Fruit fly (Drosophila melanogaster): Measurements from ENCODE around the gene gzl.

Gene gzl

dm6 chr3R:6383466-6383769 lies 704 bp downstream of the gzl start (continued):
- TF ChIP-seq NfI (GFP tag; optimal IDR thresholded peaks at IDR 0.05): no peak
- TF ChIP-seq CG3995 (GFP tag; optimal IDR thresholded peaks at IDR 0.05): no peak
- TF ChIP-seq CG2199 (GFP tag; IDR thresholded peaks at IDR 0.05): no peak
- no peak for TF ChIP-seq CG4282 (GFP tag; optimal IDR thresholded peaks at IDR 0.05)
- no peak for TF ChIP-seq CG6683 (GFP tag; optimal IDR thresholded peaks at IDR 0.05)

DNA sequence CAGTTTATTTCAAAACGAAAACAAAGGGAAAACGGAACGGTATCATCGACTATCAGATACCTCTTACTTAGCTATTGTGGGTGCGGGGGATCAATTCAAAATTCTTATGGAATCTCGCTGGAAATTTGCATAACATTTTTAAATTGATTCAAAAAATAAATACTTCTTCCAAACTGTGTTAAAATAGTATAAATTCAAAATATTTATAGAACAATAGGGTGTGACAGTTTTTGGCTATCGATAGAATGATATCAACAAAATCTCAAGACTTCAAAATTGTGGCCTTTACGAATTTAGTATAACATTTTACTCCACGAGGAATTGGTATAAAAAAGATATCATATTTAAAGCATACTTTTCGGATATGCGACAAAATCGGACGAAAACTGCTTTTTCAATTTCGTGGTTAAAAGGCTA lies 5.7 kb downstream of the gzl start:
- TF ChIP-seq CG15269 (tag; optimal IDR thresholded peaks at IDR 0.05) (no peak), CG15514 (GFP tag; optimal IDR thresholded peaks at IDR 0.05) (no peak), pros (GFP tag; optimal IDR thresholded peaks at IDR 0.05) (no peak), Doc3 (GFP tag; IDR thresholded peaks at IDR 0.05; ENCODE audit: partially characterized antibody) (peak; percentile 64; the same call in 1 of the 3 replicates), CG34224 (GFP tag; IDR thresholded peaks at IDR 0.05; ENCODE audit: partially characterized antibody) (peak; percentile 70), Bgb (GFP tag; IDR thresholded peaks at IDR 0.05; ENCODE audit: partially characterized antibody) (peak; percentile 61), Gug (GFP tag; IDR thresholded peaks at IDR 0.05) (no peak), jumu (GFP tag; optimal IDR thresholded peaks at IDR 0.05) (no peak), CG13287 (GFP tag; IDR thresholded peaks at IDR 0.05; ENCODE audit: partially characterized antibody) (peak; percentile 74), BEAF-32 (GFP tag; optimal IDR thresholded peaks at IDR 0.05) (peak; percentile 0), CG10267 (tag; optimal IDR thresholded peaks at IDR 0.05) (no peak), ato (GFP tag; IDR thresholded peaks at IDR 0.05; ENCODE audit: partially characterized antibody) (peak; percentile 66; the same call in 1 of the 2 replicates), CG7963 (GFP tag; IDR thresholded peaks at IDR 0.05; ENCODE audit: partially characterized antibody) (peak; percentile 76), kni (GFP tag; optimal IDR thresholded peaks at IDR 0.05) (no peak), chinmo (GFP tag; IDR thresholded peaks at IDR 0.05; ENCODE audit: partially characterized antibody) (peak; percentile 74; the same call in 2 of the 4 replicates), CG31365 (tag; optimal IDR thresholded peaks at IDR 0.05) (peak; percentile 50), slou (GFP tag; optimal IDR thresholded peaks at IDR 0.05) (no peak), Kr (GFP tag; optimal IDR thresholded peaks at IDR 0.05) (no peak), Med (GFP tag) (peak; percentile 48), CG10543 (GFP tag; optimal IDR thresholded peaks at IDR 0.05) (no peak), D19B (GFP tag; optimal IDR thresholded peaks at IDR 0.05) (peak; percentile 44), CG14014 (GFP tag; IDR thresholded peaks at IDR 0.05) (no peak), so (GFP tag; IDR thresholded peaks at IDR 0.05) (no peak), twi (tag; optimal IDR thresholded peaks at IDR 0.05) (no peak), CG2712 (tag; optimal IDR thresholded peaks at IDR 0.05) (no peak), pita (GFP tag; optimal IDR thresholded peaks at IDR 0.05) (no peak), unc-4 (GFP tag; IDR thresholded peaks at IDR 0.05; ENCODE audit: partially characterized antibody) (peak; percentile 51), CG6791 (GFP tag; IDR thresholded peaks at IDR 0.05; ENCODE audit: partially characterized antibody) (peak; percentile 89), CG14860 (GFP tag; IDR thresholded peaks at IDR 0.05; ENCODE audit: partially characterized antibody) (peak; percentile 92), CG15601 (tag; optimal IDR thresholded peaks at IDR 0.05) (peak; percentile 13), vnd (GFP tag; IDR thresholded peaks at IDR 0.05; ENCODE audit: partially characterized antibody) (peak; percentile 69; the same call in 2 of the 3 replicates), tna (GFP tag; IDR thresholded peaks at IDR 0.05; ENCODE audit: partially characterized antibody) (peak; percentile 92), gcm (GFP tag; optimal IDR thresholded peaks at IDR 0.05) (no peak), Fer3 (tag; optimal IDR thresholded peaks at IDR 0.05) (no peak), HLH4C (GFP tag; IDR thresholded peaks at IDR 0.05; ENCODE audit: partially characterized antibody) (peak; percentile 96), inv (GFP tag; IDR thresholded peaks at IDR 0.05; ENCODE audit: partially characterized antibody) (peak; percentile 53; the same call in 1 of the 2 replicates), hb (GFP tag; IDR thresholded peaks at IDR 0.05; ENCODE audit: partially characterized antibody) (peak; percentile 83), stwl (tag; optimal IDR thresholded peaks at IDR 0.05) (peak; percentile 29), sens (GFP tag) (peak; percentile 48), mld (GFP tag; IDR thresholded peaks at IDR 0.05; ENCODE audit: partially characterized antibody) (peak; percentile 67; the same call in 2 of the 3 replicates), bbx (GFP tag; IDR thresholded peaks at IDR 0.05; ENCODE audit: partially characterized antibody) (peak; percentile 55)
